Worm (Caenorhabditis elegans): ENCODE measurements around the gene lys-4.

lys-4 gene

ce11 chrIV:11593415-11594190, 29.4 kb downstream of the lys-4 start, which contains the start of gene F40F11.3:
TSS of gene F40F11.3 (minus strand) at chrIV:11594003.
- TF ChIP-seq ztf-4 (tag; optimal IDR thresholded peaks at IDR 0.05), result peak; percentile 96
- no peak for TF ChIP-seq unc-98 (GFP tag; IDR thresholded peaks at IDR 0.05)
- 0 out of 2 replicates have a peak, but pooled peaks have one; percentile 30 for TF ChIP-seq mab-9 (GFP tag; IDR thresholded peaks at IDR 0.05)
- no peak for TF ChIP-seq hpl-2 (GFP tag; optimal IDR thresholded peaks at IDR 0.05)
- TF ChIP-seq lin-39 (tag; optimal IDR thresholded peaks at IDR 0.05), result peak; percentile 25
- peak; percentile 87 for TF ChIP-seq fkh-10 (GFP tag; optimal IDR thresholded peaks at IDR 0.05)
- TF ChIP-seq unc-86 (tag; optimal IDR thresholded peaks at IDR 0.05), result peak; percentile 67
- TF ChIP-seq sup-37 (GFP tag; optimal IDR thresholded peaks at IDR 0.05), result no peak
- TF ChIP-seq aha-1 (tag; optimal IDR thresholded peaks at IDR 0.05), result no peak
- peak; percentile 86 for TF ChIP-seq fos-1 (tag; optimal IDR thresholded peaks at IDR 0.05)
- peak; percentile 49 for TF ChIP-seq elt-2 (tag; optimal IDR thresholded peaks at IDR 0.05)
- TF ChIP-seq unc-130 (tag; optimal IDR thresholded peaks at IDR 0.05), result peak; percentile 89
- TF ChIP-seq nhr-11 (tag; optimal IDR thresholded peaks at IDR 0.05), result peak; percentile 50
- peak in 1 of 2 experiments; percentile 75 for TF ChIP-seq egl-27 (tag; optimal IDR thresholded peaks at IDR 0.05)
- TF ChIP-seq ceh-90 (tag; optimal IDR thresholded peaks at IDR 0.05), result no peak
- peak; percentile 83 to 93 for TF ChIP-seq efl-1 (optimal IDR thresholded peaks at IDR 0.05)
- peak; percentile 45 to 97 for TF ChIP-seq efl-1 (GFP tag; optimal IDR thresholded peaks at IDR 0.05 in 1 of 2)
- TF ChIP-seq egl-13 (tag; optimal IDR thresholded peaks at IDR 0.05), result peak; percentile 83
- TF ChIP-seq mdl-1 (tag; optimal IDR thresholded peaks at IDR 0.05), result peak in 1 of 2 experiments; percentile 92
- peak; percentile 96 for TF ChIP-seq snu-23 (GFP tag; optimal IDR thresholded peaks at IDR 0.05)
- TF ChIP-seq lin-14 (GFP tag; optimal IDR thresholded peaks at IDR 0.05), result peak; percentile 97
- TF ChIP-seq ztf-11 (tag; optimal IDR thresholded peaks at IDR 0.05), result peak in 1 of 2 experiments; percentile 67
- TF ChIP-seq ama-1 (optimal IDR thresholded peaks at IDR 0.05), result peak; percentile 83
- TF ChIP-seq nhr-85 (tag), result peak; percentile 94
- peak; percentile 86 for TF ChIP-seq fkh-8 (tag; optimal IDR thresholded peaks at IDR 0.05)
- peak; percentile 89 for TF ChIP-seq C16A3.4 (tag; optimal IDR thresholded peaks at IDR 0.05)
- TF ChIP-seq ces-1 (GFP tag; optimal IDR thresholded peaks at IDR 0.05), result peak; percentile 37
- TF ChIP-seq nhr-28 (tag; optimal IDR thresholded peaks at IDR 0.05), result no peak
- peak; percentile 66 for TF ChIP-seq sox-4 (tag; optimal IDR thresholded peaks at IDR 0.05)
- TF ChIP-seq efl-3 (GFP tag; optimal IDR thresholded peaks at IDR 0.05), result no peak
- TF ChIP-seq zip-4 (GFP tag; optimal IDR thresholded peaks at IDR 0.05), result peak; percentile 33
- TF ChIP-seq mef-2 (tag; optimal IDR thresholded peaks at IDR 0.05), result peak; percentile 6
- TF ChIP-seq zag-1 (tag; optimal IDR thresholded peaks at IDR 0.05), result no peak
- peak; percentile 1 for TF ChIP-seq unc-62 (GFP tag; optimal IDR thresholded peaks at IDR 0.05)
- TF ChIP-seq tbx-2 (tag; optimal IDR thresholded peaks at IDR 0.05), result peak; percentile 87
- peak; percentile 92 for TF ChIP-seq nhr-71 (tag; optimal IDR thresholded peaks at IDR 0.05)
- peak; percentile 68 for TF ChIP-seq lin-13 (GFP tag; optimal IDR thresholded peaks at IDR 0.05)
- TF ChIP-seq vab-15 (tag; optimal IDR thresholded peaks at IDR 0.05), result peak; percentile 85
- peak; percentile 67 for TF ChIP-seq skn-1 (tag; optimal IDR thresholded peaks at IDR 0.05)
- TF ChIP-seq hlh-17 (GFP tag; optimal IDR thresholded peaks at IDR 0.05; ENCODE audit: borderline replicate concordance), result no peak
- peak; percentile 33 for TF ChIP-seq pqm-1 (tag; optimal IDR thresholded peaks at IDR 0.05)
- peak; percentile 74 for TF ChIP-seq xbp-1 (tag; optimal IDR thresholded peaks at IDR 0.05)
- peak; percentile 51 to 60 (median 57) for TF ChIP-seq dpl-1 (GFP tag; optimal IDR thresholded peaks at IDR 0.05)
- no peak for TF ChIP-seq unc-30 (tag; optimal IDR thresholded peaks at IDR 0.05)
- peak; percentile 87 for TF ChIP-seq rnt-1 (tag; optimal IDR thresholded peaks at IDR 0.05)
- TF ChIP-seq pag-3 (tag; optimal IDR thresholded peaks at IDR 0.05; ENCODE audit: borderline replicate concordance, insufficient read depth), result no peak
- TF ChIP-seq nhr-47 (tag; optimal IDR thresholded peaks at IDR 0.05), result peak; percentile 87
- TF ChIP-seq F16B12.6 (tag; optimal IDR thresholded peaks at IDR 0.05), result no peak
- TF ChIP-seq C04F5.9 (tag; optimal IDR thresholded peaks at IDR 0.05), result peak; percentile 61
- TF ChIP-seq elt-3 (tag; optimal IDR thresholded peaks at IDR 0.05), result peak in 3 of 6 experiments; percentile 44 to 81 (median 79)
- peak; percentile 73 for TF ChIP-seq pax-3 (tag; optimal IDR thresholded peaks at IDR 0.05)

All from whole organism, L1 larva.